Fruit fly (Drosophila melanogaster) whole organism, embryonic: Measurements from ENCODE around the gene CG43354.
A peak's percentile ranks its signal among the peaks of the same experiment; 100 is the strongest.

ENCODE experiments used
- ATbp ChIP-seq: fragments of 200-800 bp; sonication (Bioruptor generic); optimal IDR thresholded peaks from 2 replicates; lab custom pipeline; 2017; ENCODE audit warnings: missing biosample characterization, mild to moderate bottlenecking, missing genetic modification characterization, missing genetic modification reagents
- Bdp1 ChIP-seq: fragments of 200-800 bp; sonication (Bioruptor generic); optimal IDR thresholded peaks from 3 replicates; lab custom pipeline; 2016; ENCODE audit warnings: missing biosample characterization, missing genetic modification characterization
- CG10979 ChIP-seq: fragments of 200-800 bp; sonication (Bioruptor generic); optimal IDR thresholded peaks from 2 replicates; lab custom pipeline; 2018; ENCODE audit warnings: missing biosample characterization, mild to moderate bottlenecking, missing genetic modification characterization, moderate library complexity
- CG11695 ChIP-seq: fragments of 200-800 bp; sonication (Bioruptor generic); IDR thresholded peaks from 3 replicates; pipeline ENCODE4 v1.3.6; 2022; ENCODE audit warnings: missing biosample characterization, missing genetic modification characterization
- CG12942 ChIP-seq: fragments of 200-800 bp; sonication (Bioruptor generic); optimal IDR thresholded peaks from 3 replicates; lab custom pipeline; 2016; ENCODE audit warnings: missing biosample characterization, missing genetic modification characterization
- CG14710 ChIP-seq: fragments of 200-800 bp; sonication (Bioruptor generic); optimal IDR thresholded peaks from 3 replicates; lab custom pipeline; 2019; ENCODE audit warnings: missing biosample characterization, mild to moderate bottlenecking, missing genetic modification characterization, moderate library complexity
- CG15269 ChIP-seq: fragments of 200-800 bp; sonication (Bioruptor generic); optimal IDR thresholded peaks from 2 replicates; lab custom pipeline; 2018; ENCODE audit warnings: missing biosample characterization, mild to moderate bottlenecking, missing genetic modification characterization, moderate library complexity
- CG15696 ChIP-seq: fragments of 200-800 bp; sonication (Bioruptor generic); optimal IDR thresholded peaks from 2 replicates; lab custom pipeline; 2019; ENCODE audit warnings: missing biosample characterization, mild to moderate bottlenecking, missing genetic modification characterization, moderate library complexity
- CG17359 ChIP-seq: fragments of 200-800 bp; sonication (Bioruptor generic); optimal IDR thresholded peaks from 3 replicates; lab custom pipeline; 2018; ENCODE audit warnings: missing biosample characterization, mild to moderate bottlenecking, missing genetic modification characterization, moderate library complexity
- CG18599 ChIP-seq: fragments of 200-800 bp; sonication (Bioruptor generic); optimal IDR thresholded peaks from 3 replicates; lab custom pipeline; 2017; ENCODE audit warnings: missing biosample characterization, missing genetic modification characterization, mild to moderate bottlenecking, moderate library complexity, missing genetic modification reagents
- CG2712 ChIP-seq: fragments of 200-800 bp; optimal IDR thresholded peaks from 3 replicates; lab custom pipeline; 2019; ENCODE audit warnings: missing biosample characterization, mild to moderate bottlenecking, missing genetic modification characterization, moderate library complexity
- CG31365 ChIP-seq: fragments of 200-800 bp; sonication (Bioruptor generic); optimal IDR thresholded peaks from 2 replicates; lab custom pipeline; 2018; ENCODE audit warnings: missing biosample characterization, mild to moderate bottlenecking, missing genetic modification characterization
- CG33557 ChIP-seq: fragments of 200-800 bp; sonication (Bioruptor generic); optimal IDR thresholded peaks from 2 replicates; lab custom pipeline; 2019; ENCODE audit warnings: missing biosample characterization, mild to moderate bottlenecking, missing genetic modification characterization, moderate library complexity
- CG43689 ChIP-seq: fragments of 200-800 bp; sonication (Bioruptor generic); IDR thresholded peaks from 2 replicates; pipeline ENCODE4 v1.3.6; 2022; ENCODE audit warnings: missing biosample characterization, missing genetic modification characterization
- CG4707 ChIP-seq: fragments of 200-800 bp; sonication (Bioruptor generic); optimal IDR thresholded peaks from 2 replicates; lab custom pipeline; 2018; ENCODE audit warnings: missing biosample characterization, mild to moderate bottlenecking, missing genetic modification characterization, moderate library complexity
- CG5180 ChIP-seq: fragments of 200-800 bp; sonication (Bioruptor generic); optimal IDR thresholded peaks from 3 replicates; lab custom pipeline; 2017; ENCODE audit warnings: missing biosample characterization, missing genetic modification characterization, mild to moderate bottlenecking, moderate library complexity, missing genetic modification reagents
- CG6854 ChIP-seq: fragments of 200-800 bp; sonication (Bioruptor generic); optimal IDR thresholded peaks from 3 replicates; lab custom pipeline; 2017; ENCODE audit warnings: missing biosample characterization, mild to moderate bottlenecking, missing genetic modification characterization
- CG7928 ChIP-seq: fragments of 200-800 bp; sonication (Bioruptor generic); optimal IDR thresholded peaks from 2 replicates; lab custom pipeline; 2017; ENCODE audit warnings: missing biosample characterization, mild to moderate bottlenecking, missing genetic modification characterization
- Dad ChIP-seq: fragments of 200-800 bp; sonication (Bioruptor generic); optimal IDR thresholded peaks from 3 replicates; lab custom pipeline; 2016; ENCODE audit warnings: missing biosample characterization, missing genetic modification characterization
- Dfd ChIP-seq, 2 experiments: fragments of >200 bp; optimal IDR thresholded peaks; 2 replicates each; lab custom pipeline; 2017; ENCODE audit warnings: missing biosample characterization in 2 of 2, missing genetic modification characterization in 2 of 2
- Dref ChIP-seq: fragments of 200-800 bp; sonication (Bioruptor generic); IDR thresholded peaks from 2 replicates; pipeline ENCODE4 v1.3.6; 2022; ENCODE audit warnings: missing biosample characterization, missing genetic modification characterization
- Eip74EF ChIP-seq, 2 experiments: fragments of 200-800 bp in 1 of 2; fragments of >200 bp in 1 of 2; sonication (Bioruptor generic) in 1 of 2; optimal IDR thresholded peaks; 2 replicates each; lab custom pipeline; 2017 to 2019; ENCODE audit warnings: missing biosample characterization in 2 of 2, missing genetic modification characterization in 2 of 2, mild to moderate bottlenecking in 1 of 2, moderate library complexity in 1 of 2
- Elba2 ChIP-seq: fragments of 200-800 bp; sonication (Bioruptor generic); optimal IDR thresholded peaks from 3 replicates; lab custom pipeline; 2016; ENCODE audit warnings: missing biosample characterization, missing genetic modification characterization
- Hr51 ChIP-seq, 2 experiments: fragments of 200-800 bp; sonication (Bioruptor generic); optimal IDR thresholded peaks; 2 replicates in 1 of 2; 3 replicates in 1 of 2; lab custom pipeline; 2016 to 2018; ENCODE audit warnings: missing biosample characterization in 2 of 2, missing genetic modification characterization in 2 of 2, mild to moderate bottlenecking in 1 of 2, moderate library complexity in 1 of 2
- Mad ChIP-seq: fragments of 200-800 bp; sonication (Bioruptor generic); optimal IDR thresholded peaks from 2 replicates; lab custom pipeline; 2016; ENCODE audit warnings: missing biosample characterization, missing genetic modification characterization
- NC2α ChIP-seq: fragments of 200-800 bp; sonication (Bioruptor generic); optimal IDR thresholded peaks from 2 replicates; lab custom pipeline; 2016; ENCODE audit warnings: missing biosample characterization, missing genetic modification characterization
- Neu2 ChIP-seq: fragments of 200-800 bp; sonication (Bioruptor generic); optimal IDR thresholded peaks from 3 replicates; lab custom pipeline; 2016; ENCODE audit warnings: missing biosample characterization, missing genetic modification characterization, borderline replicate concordance
- Optix ChIP-seq: fragments of 200-800 bp; sonication (Bioruptor generic); IDR thresholded peaks from 3 replicates; pipeline ENCODE4 v1.3.6; 2022; ENCODE audit warnings: missing biosample characterization, missing genetic modification characterization
- Sox100B ChIP-seq: fragments of 200-800 bp; sonication (Bioruptor generic); optimal IDR thresholded peaks from 3 replicates; lab custom pipeline; 2018; ENCODE audit warnings: missing biosample characterization, mild to moderate bottlenecking, missing genetic modification characterization
- Xbp1 ChIP-seq: fragments of 200-800 bp; sonication (Bioruptor generic); optimal IDR thresholded peaks from 3 replicates; lab custom pipeline; 2016; ENCODE audit warnings: missing biosample characterization, mild to moderate bottlenecking, missing genetic modification characterization
- ase ChIP-seq: fragments of 200-800 bp; sonication (Bioruptor generic); IDR thresholded peaks from 3 replicates; pipeline ENCODE4 v1.3.6; 2022; ENCODE audit warnings: missing biosample characterization, missing genetic modification characterization
- caup ChIP-seq: fragments of 200-800 bp; sonication (Bioruptor generic); optimal IDR thresholded peaks from 3 replicates; lab custom pipeline; 2017; ENCODE audit warnings: missing biosample characterization, mild to moderate bottlenecking, missing genetic modification characterization, moderate library complexity; ENCODE audit not compliant: severe bottlenecking
- chif ChIP-seq, 2 experiments: fragments of 200-800 bp; sonication (Bioruptor generic); optimal IDR thresholded peaks; 3 replicates each; lab custom pipeline; 2016; ENCODE audit warnings: missing biosample characterization in 2 of 2, missing genetic modification characterization in 2 of 2
- danr ChIP-seq: fragments of 200-800 bp; sonication (Bioruptor generic); IDR thresholded peaks from 2 replicates; pipeline ENCODE4 v1.3.6; 2022; ENCODE audit warnings: missing biosample characterization, missing genetic modification characterization
- dati ChIP-seq: fragments of 200-800 bp; sonication (Bioruptor generic); IDR thresholded peaks from 2 replicates; pipeline ENCODE4 v1.3.6; 2022; ENCODE audit warnings: missing biosample characterization, missing genetic modification characterization
- dimm ChIP-seq: fragments of 200-800 bp; sonication (Bioruptor generic); IDR thresholded peaks from 2 replicates; pipeline ENCODE4 v1.3.6; 2022; ENCODE audit warnings: missing biosample characterization, missing genetic modification characterization
- gem ChIP-seq: fragments of 200-800 bp; sonication (Bioruptor generic); optimal IDR thresholded peaks from 2 replicates; lab custom pipeline; 2019; ENCODE audit warnings: missing biosample characterization, mild to moderate bottlenecking, missing genetic modification characterization, moderate library complexity
- lab ChIP-seq: fragments of 200-800 bp; sonication (Bioruptor generic); optimal IDR thresholded peaks from 3 replicates; lab custom pipeline; 2017; ENCODE audit warnings: missing biosample characterization, missing genetic modification characterization, mild to moderate bottlenecking, moderate library complexity, missing genetic modification reagents
- nau ChIP-seq: fragments of 200-800 bp; sonication (Bioruptor generic); optimal IDR thresholded peaks from 3 replicates; lab custom pipeline; 2017; ENCODE audit warnings: missing biosample characterization, mild to moderate bottlenecking, missing genetic modification characterization, missing genetic modification reagents
- nerfin-2 ChIP-seq: fragments of 200-800 bp; sonication (Bioruptor generic); IDR thresholded peaks from 2 replicates; pipeline ENCODE4 v1.3.6; 2022; ENCODE audit warnings: missing biosample characterization, missing genetic modification characterization; ENCODE audit not compliant: partially characterized antibody
- pho ChIP-seq: fragments of 200-800 bp; sonication (Bioruptor generic); optimal IDR thresholded peaks from 2 replicates; lab custom pipeline; 2016; ENCODE audit warnings: missing biosample characterization, missing genetic modification characterization
- slbo ChIP-seq: fragments of 200-800 bp; sonication (Bioruptor generic); IDR thresholded peaks from 2 replicates; pipeline ENCODE4 v1.3.6; 2022; ENCODE audit warnings: missing biosample characterization, missing genetic modification characterization
- sna ChIP-seq: fragments of 200-800 bp; sonication (Bioruptor generic); IDR thresholded peaks from 2 replicates; pipeline ENCODE4 v1.3.6; 2022; ENCODE audit warnings: missing biosample characterization, missing genetic modification characterization; ENCODE audit not compliant: partially characterized antibody
- stwl ChIP-seq: fragments of 200-800 bp; sonication (Bioruptor generic); optimal IDR thresholded peaks from 3 replicates; lab custom pipeline; 2018; ENCODE audit warnings: missing biosample characterization, mild to moderate bottlenecking, missing genetic modification characterization, moderate library complexity
- sug ChIP-seq: fragments of 200-800 bp; optimal IDR thresholded peaks from 2 replicates; lab custom pipeline; 2019; ENCODE audit warnings: missing biosample characterization, mild to moderate bottlenecking, missing genetic modification characterization, moderate library complexity
- tna ChIP-seq: fragments of 200-800 bp; sonication (Bioruptor generic); IDR thresholded peaks from 2 replicates; pipeline ENCODE4 v1.3.6; 2022; ENCODE audit warnings: missing biosample characterization, missing genetic modification characterization; ENCODE audit not compliant: partially characterized antibody
- trh ChIP-seq: fragments of 200-800 bp; sonication (Bioruptor generic); optimal IDR thresholded peaks from 2 replicates; lab custom pipeline; 2016; ENCODE audit warnings: missing biosample characterization, missing genetic modification characterization
- vnd ChIP-seq: fragments of 200-800 bp; sonication (Bioruptor generic); IDR thresholded peaks from 3 replicates; pipeline ENCODE4 v1.3.6; 2022; ENCODE audit warnings: missing biosample characterization, missing genetic modification characterization; ENCODE audit not compliant: partially characterized antibody
- wdn ChIP-seq: fragments of 200-800 bp; sonication (Bioruptor generic); IDR thresholded peaks from 2 replicates; pipeline ENCODE4 v1.3.6; 2022; ENCODE audit warnings: missing biosample characterization, missing genetic modification characterization

CG43354 gene

dm6 chr2L:18310489-18310888 lies 1.2 kb upstream of the CG43354 start (continued):
- TF ChIP-seq CG2712 (peak; percentile 81), CG4707 (GFP tag; lab: Kevin White, UChicago) (no peak), dimm (GFP tag; lab: Robert Waterston, UW) (0 out of 2 replicates have a peak, but pooled peaks have one; percentile 21), NC2α (GFP tag; lab: Kevin White, UChicago) (no peak), wdn (no peak), Dfd (GFP tag; optimal IDR thresholded peaks at IDR 0.05; lab: Kevin White, UChicago) (no peak), gem (peak; percentile 84), Hr51 (GFP tag; optimal IDR thresholded peaks at IDR 0.05; lab: Kevin White, UChicago) (peak in 1 of 2 experiments; percentile 64), chif (GFP tag; optimal IDR thresholded peaks at IDR 0.05; lab: Kevin White, UChicago) (no peak), CG43689 (no peak), sna (GFP tag; lab: Robert Waterston, UW) (no peak), dati (GFP tag; lab: Robert Waterston, UW) (no peak), vnd (GFP tag; lab: Robert Waterston, UW) (no peak), CG18599 (GFP tag; lab: Kevin White, UChicago) (peak; percentile 61), ATbp (GFP tag; lab: Kevin White, UChicago) (peak; percentile 68), CG31365 (tag; lab: Kevin White, UChicago) (no peak), Sox100B (GFP tag; lab: Kevin White, UChicago) (peak; percentile 66), CG5180 (GFP tag; lab: Kevin White, UChicago) (no peak), lab (peak; percentile 60), Dad (GFP tag; lab: Kevin White, UChicago) (no peak), trh (no peak), danr (GFP tag; lab: Robert Waterston, UW) (no peak), CG12942 (GFP tag; lab: Kevin White, UChicago) (peak; percentile 41), CG10979 (tag; lab: Kevin White, UChicago) (peak; percentile 81), caup (GFP tag; lab: Kevin White, UChicago) (peak; percentile 1), nau (GFP tag; lab: Kevin White, UChicago) (no peak), CG6854 (no peak), nerfin-2 (GFP tag; lab: Robert Waterston, UW) (no peak), CG11695 (GFP tag; lab: Robert Waterston, UW) (peak; percentile 39; the same call in 1 of the 3 replicates), Neu2 (GFP tag; lab: Kevin White, UChicago) (no peak), Elba2 (GFP tag; lab: Kevin White, UChicago) (no peak), Mad (GFP tag; lab: Kevin White, UChicago) (no peak), slbo (peak; percentile 57), CG17359 (tag; lab: Kevin White, UChicago) (peak; percentile 73), ase (GFP tag; lab: Robert Waterston, UW) (0 out of 3 replicates have a peak, but pooled peaks have one; percentile 9), CG7928 (GFP tag; lab: Kevin White, UChicago) (no peak), stwl (tag; lab: Kevin White, UChicago) (peak; percentile 32), Xbp1 (GFP tag; lab: Kevin White, UChicago) (peak; percentile 32), pho (GFP tag; lab: Kevin White, UChicago) (no peak), Optix (GFP tag; lab: Robert Waterston, UW) (0 out of 3 replicates have a peak, but pooled peaks have one; percentile 33), Bdp1 (GFP tag; lab: Kevin White, UChicago) (no peak), CG15269 (tag; lab: Kevin White, UChicago) (peak; percentile 53), Dref (GFP tag; lab: Robert Waterston, UW) (no peak), CG33557 (GFP tag; lab: Kevin White, UChicago) (peak; percentile 61), CG14710 (peak; percentile 74), sug (tag; lab: Kevin White, UChicago) (no peak), CG15696 (peak; percentile 57), tna (GFP tag; lab: Robert Waterston, UW) (no peak), Eip74EF (GFP tag; optimal IDR thresholded peaks at IDR 0.05; lab: Kevin White, UChicago) (peak in 1 of 2 experiments; percentile 25)
